Worm (Caenorhabditis elegans): ENCODE measurements around the gene C27D8.2.

- TF ChIP-seq mdl-1 (tag; optimal IDR thresholded peaks at IDR 0.05) (no peak), ztf-11 (tag; optimal IDR thresholded peaks at IDR 0.05) (no peak), C34F6.9 (tag; optimal IDR thresholded peaks at IDR 0.05) (no peak), lin-39 (tag; optimal IDR thresholded peaks at IDR 0.05) (no peak)
Measured at ce11 chrIV:12725228-12725627, 14.2 kb downstream of the C27D8.2 start.

Data from whole organism, L2 larva.